Worm (Caenorhabditis elegans) whole organism, L3 larva: ENCODE results near the gene prdh-1.
A peak's percentile ranks its signal among the peaks of the same experiment; 100 is the strongest.

Source experiments
- R02D3.7 ChIP-seq: fragments of 150-350 bp; optimal IDR thresholded peaks from 2 replicates; lab custom pipeline; 2014; ENCODE audit warnings: missing biosample characterization, missing genetic modification characterization
- ZK546.5 ChIP-seq: sonication (generic microtip); optimal IDR thresholded peaks from 2 replicates; lab custom pipeline; 2017; ENCODE audit warnings: missing biosample characterization, missing genetic modification characterization
- aly-2 ChIP-seq: fragments of 150-350 bp; optimal IDR thresholded peaks from 2 replicates; lab custom pipeline; 2014; ENCODE audit warnings: missing biosample characterization, missing genetic modification characterization
- ama-1 ChIP-seq: fragments of 150-350 bp; optimal IDR thresholded peaks from 2 replicates; lab custom pipeline; 2018
- ceh-16 ChIP-seq: sonication (generic microtip); optimal IDR thresholded peaks from 2 replicates; lab custom pipeline; 2017; ENCODE audit warnings: missing biosample characterization, missing genetic modification characterization
- ceh-28 ChIP-seq: fragments of 150-350 bp; optimal IDR thresholded peaks from 2 replicates; lab custom pipeline; 2014; ENCODE audit warnings: missing biosample characterization, missing genetic modification reagents, missing genetic modification characterization
- ceh-82 ChIP-seq: fragments of 150-350 bp; optimal IDR thresholded peaks from 2 replicates; lab custom pipeline; 2014; ENCODE audit warnings: missing biosample characterization, missing genetic modification characterization
- ceh-9 ChIP-seq: sonication (generic microtip); optimal IDR thresholded peaks from 2 replicates; lab custom pipeline; 2018; ENCODE audit warnings: missing biosample characterization, missing genetic modification characterization
- daf-12 ChIP-seq: fragments of 150-350 bp; optimal IDR thresholded peaks from 2 replicates; lab custom pipeline; 2014; ENCODE audit warnings: missing biosample characterization, missing genetic modification reagents, missing genetic modification characterization
- egl-27 ChIP-seq: sonication (generic microtip); optimal IDR thresholded peaks from 4 replicates; lab custom pipeline; 2017; ENCODE audit warnings: missing biosample characterization, missing genetic modification reagents, missing genetic modification characterization
- egl-5 ChIP-seq: fragments of 150-350 bp; optimal IDR thresholded peaks from 2 replicates; lab custom pipeline; 2017; ENCODE audit warnings: missing biosample characterization, missing genetic modification reagents, missing genetic modification characterization, inconsistent platforms
- elt-1 ChIP-seq: fragments of 150-350 bp; optimal IDR thresholded peaks from 2 replicates; lab custom pipeline; 2014; ENCODE audit warnings: missing biosample characterization, missing genetic modification characterization
- elt-2 ChIP-seq: sonication (generic microtip); optimal IDR thresholded peaks from 2 replicates; lab custom pipeline; 2016; ENCODE audit warnings: missing genetic modification reagents, mild to moderate bottlenecking, missing genetic modification characterization, missing compliant biosample characterization
- elt-3 ChIP-seq, 3 experiments: fragments of 150-350 bp in 1 of 3; sonication (generic microtip) in 2 of 3; optimal IDR thresholded peaks; 2 replicates in 2 of 3; 4 replicates in 1 of 3; lab custom pipeline; 2014 to 2017; ENCODE audit warnings: missing biosample characterization in 3 of 3, missing genetic modification characterization in 3 of 3
- eor-1 ChIP-seq, 2 experiments: fragments of 150-350 bp; optimal IDR thresholded peaks; 2 replicates each; lab custom pipeline; 2014 to 2018; ENCODE audit warnings: missing biosample characterization in 2 of 2, missing genetic modification characterization in 2 of 2
- fkh-10 ChIP-seq: sonication (generic microtip); optimal IDR thresholded peaks from 2 replicates; lab custom pipeline; 2017; ENCODE audit warnings: missing biosample characterization, missing genetic modification reagents, missing genetic modification characterization
- fkh-2 ChIP-seq: fragments of 150-350 bp; optimal IDR thresholded peaks from 2 replicates; lab custom pipeline; 2014; ENCODE audit warnings: missing biosample characterization, missing genetic modification reagents, missing genetic modification characterization
- fos-1 ChIP-seq: fragments of 150-350 bp; optimal IDR thresholded peaks from 2 replicates; lab custom pipeline; 2014; ENCODE audit warnings: missing biosample characterization, missing genetic modification characterization
- hmg-11 ChIP-seq: sonication (generic microtip); optimal IDR thresholded peaks from 2 replicates; lab custom pipeline; 2016; ENCODE audit warnings: missing genetic modification characterization, missing compliant biosample characterization
- jun-1 ChIP-seq: fragments of 150-350 bp; optimal IDR thresholded peaks from 2 replicates; lab custom pipeline; 2014; ENCODE audit warnings: missing biosample characterization, missing genetic modification reagents, missing genetic modification characterization
- lin-15B ChIP-seq: fragments of 150-350 bp; optimal IDR thresholded peaks from 2 replicates; lab custom pipeline; 2014; ENCODE audit warnings: missing biosample characterization, missing genetic modification characterization
- lin-39 ChIP-seq: fragments of 150-350 bp; optimal IDR thresholded peaks from 2 replicates; lab custom pipeline; 2018; ENCODE audit warnings: missing biosample characterization, missing genetic modification reagents, missing genetic modification characterization
- lsy-12 ChIP-seq: sonication (generic microtip); optimal IDR thresholded peaks from 2 replicates; lab custom pipeline; 2016; ENCODE audit warnings: mild to moderate bottlenecking, missing genetic modification characterization, missing compliant biosample characterization
- mdl-1 ChIP-seq: fragments of 150-350 bp; optimal IDR thresholded peaks from 2 replicates; lab custom pipeline; 2014; ENCODE audit warnings: missing biosample characterization, missing genetic modification characterization
- mml-1 ChIP-seq: fragments of 150-350 bp; sonication (generic microtip); optimal IDR thresholded peaks from 3 replicates; lab custom pipeline; 2014; ENCODE audit warnings: missing biosample characterization, missing genetic modification characterization
- nfya-1 ChIP-seq: sonication (generic microtip); optimal IDR thresholded peaks from 2 replicates; lab custom pipeline; 2017; ENCODE audit warnings: missing genetic modification characterization, mild to moderate bottlenecking, missing compliant biosample characterization, antibody characterized with exemption, moderate library complexity; ENCODE audit not compliant: insufficient read depth
- nhr-11 ChIP-seq: fragments of 150-350 bp; optimal IDR thresholded peaks from 2 replicates; lab custom pipeline; 2014; ENCODE audit warnings: missing biosample characterization, missing genetic modification characterization
- nhr-12 ChIP-seq: fragments of 150-350 bp; optimal IDR thresholded peaks from 2 replicates; lab custom pipeline; 2014; ENCODE audit warnings: missing biosample characterization, missing genetic modification characterization
- nhr-23 ChIP-seq: fragments of 150-350 bp; optimal IDR thresholded peaks from 2 replicates; lab custom pipeline; 2014; ENCODE audit warnings: missing biosample characterization, missing genetic modification reagents, missing genetic modification characterization
- nhr-237 ChIP-seq: fragments of 150-350 bp; optimal IDR thresholded peaks from 2 replicates; lab custom pipeline; 2014; ENCODE audit warnings: missing biosample characterization, missing genetic modification characterization
- nhr-25 ChIP-seq: sonication (generic microtip); optimal IDR thresholded peaks from 2 replicates; lab custom pipeline; 2017; ENCODE audit warnings: missing biosample characterization, missing genetic modification characterization
- nhr-28 ChIP-seq: fragments of 150-350 bp; optimal IDR thresholded peaks from 2 replicates; lab custom pipeline; 2014; ENCODE audit warnings: missing biosample characterization, missing genetic modification characterization
- nhr-43 ChIP-seq: sonication (generic microtip); optimal IDR thresholded peaks from 2 replicates; lab custom pipeline; 2016; ENCODE audit warnings: mild to moderate bottlenecking, missing genetic modification characterization, missing compliant biosample characterization; ENCODE audit not compliant: poor library complexity, severe bottlenecking
- nhr-67 ChIP-seq: fragments of 150-350 bp; optimal IDR thresholded peaks from 2 replicates; lab custom pipeline; 2014; ENCODE audit warnings: missing biosample characterization, missing genetic modification characterization
- nhr-76 ChIP-seq: fragments of 150-350 bp; sonication (generic microtip); optimal IDR thresholded peaks from 5 replicates; lab custom pipeline; 2014; ENCODE audit warnings: missing biosample characterization, missing genetic modification characterization
- nhr-77 ChIP-seq: fragments of 150-350 bp; optimal IDR thresholded peaks from 2 replicates; lab custom pipeline; 2014; ENCODE audit warnings: missing biosample characterization, missing genetic modification characterization
- pha-4 ChIP-seq: fragments of 150-350 bp; optimal IDR thresholded peaks from 2 replicates; lab custom pipeline; 2014; ENCODE audit warnings: missing biosample characterization, missing genetic modification reagents, missing genetic modification characterization
- pqm-1 ChIP-seq: fragments of 150-350 bp; optimal IDR thresholded peaks from 2 replicates; lab custom pipeline; 2017; ENCODE audit warnings: missing biosample characterization, missing genetic modification characterization, inconsistent platforms
- sea-2 ChIP-seq: fragments of 150-350 bp; sonication (generic microtip); optimal IDR thresholded peaks from 4 replicates; lab custom pipeline; 2014; ENCODE audit warnings: missing biosample characterization, missing genetic modification reagents, missing genetic modification characterization
- skn-1 ChIP-seq: fragments of 150-350 bp; optimal IDR thresholded peaks from 2 replicates; lab custom pipeline; 2014; ENCODE audit warnings: missing biosample characterization, missing genetic modification characterization
- snpc-4 ChIP-seq: fragments of 150-350 bp; optimal IDR thresholded peaks from 2 replicates; lab custom pipeline; 2014; ENCODE audit warnings: missing biosample characterization, missing genetic modification characterization
- tbx-2 ChIP-seq: sonication (generic microtip); optimal IDR thresholded peaks from 2 replicates; lab custom pipeline; 2016; ENCODE audit warnings: mild to moderate bottlenecking, missing genetic modification characterization, missing compliant biosample characterization
- unc-39 ChIP-seq: sonication (generic microtip); optimal IDR thresholded peaks from 4 replicates; lab custom pipeline; 2017; ENCODE audit warnings: missing biosample characterization, missing genetic modification characterization
- unc-62 ChIP-seq: fragments of 150-350 bp; sonication (generic microtip); optimal IDR thresholded peaks from 4 replicates; lab custom pipeline; 2014; ENCODE audit warnings: missing biosample characterization, missing genetic modification reagents, missing genetic modification characterization
- zag-1 ChIP-seq: fragments of 150-350 bp; optimal IDR thresholded peaks from 2 replicates; lab custom pipeline; 2014; ENCODE audit warnings: missing biosample characterization, missing genetic modification characterization
- ztf-11 ChIP-seq: fragments of 150-350 bp; optimal IDR thresholded peaks from 2 replicates; lab custom pipeline; 2014; ENCODE audit warnings: missing biosample characterization, missing genetic modification characterization
- ztf-4 ChIP-seq: fragments of 150-350 bp; optimal IDR thresholded peaks from 2 replicates; lab custom pipeline; 2014; ENCODE audit warnings: missing biosample characterization, missing genetic modification characterization

The prdh-1 gene

ce11 chrIV:13887408-13888163 lies 11.2 kb upstream of the prdh-1 start, which contains the start of gene lin-66:
lin-66 (plus strand) TSS chrIV:13888079.
- TF ChIP-seq elt-1 (tag; lab: Kevin White, UChicago) = no peak
- TF ChIP-seq fos-1 (tag; lab: Kevin White, UChicago) = no peak
- TF ChIP-seq mdl-1 (tag; lab: Kevin White, UChicago) = peak; percentile 68
- peak; percentile 55 for TF ChIP-seq nhr-23
- TF ChIP-seq nhr-25 (tag; lab: Kevin White, UChicago) = peak; percentile 89
- TF ChIP-seq nhr-43 = peak; percentile 75
- no peak for TF ChIP-seq sea-2 (GFP tag; lab: Kevin White, UChicago)
- TF ChIP-seq lsy-12 = peak; percentile 92
- TF ChIP-seq lin-15B (tag; lab: Kevin White, UChicago) = peak; percentile 69
- peak; percentile 75 for TF ChIP-seq ceh-28 (tag; lab: Kevin White, UChicago)
- TF ChIP-seq egl-27 (tag; lab: Kevin White, UChicago) = peak; percentile 62
- peak; percentile 62 for TF ChIP-seq nhr-77 (tag; lab: Kevin White, UChicago)
- no peak for TF ChIP-seq nhr-67
- TF ChIP-seq pqm-1 = no peak
- no peak for TF ChIP-seq elt-3 (tag; optimal IDR thresholded peaks at IDR 0.05; lab: Kevin White, UChicago)
- TF ChIP-seq elt-2 (tag; lab: Kevin White, UChicago) = peak; percentile 86
- TF ChIP-seq ztf-11 = no peak
- TF ChIP-seq ztf-4 (tag; lab: Kevin White, UChicago) = no peak
- TF ChIP-seq nhr-11 (tag; lab: Kevin White, UChicago) = peak; percentile 62
- peak; percentile 43 for TF ChIP-seq fkh-2
- peak; percentile 38 for TF ChIP-seq aly-2 (tag; lab: Kevin White, UChicago)
- TF ChIP-seq R02D3.7 (tag; lab: Kevin White, UChicago) = peak; percentile 46
- no peak for TF ChIP-seq nhr-76
- no peak for TF ChIP-seq nhr-237 (tag; lab: Kevin White, UChicago)
- no peak for TF ChIP-seq ZK546.5
- no peak for TF ChIP-seq fkh-10 (GFP tag; lab: Kevin White, UChicago)
- TF ChIP-seq mml-1 (tag; lab: Kevin White, UChicago) = no peak
- TF ChIP-seq ceh-82 (tag; lab: Kevin White, UChicago) = peak; percentile 2
- TF ChIP-seq nfya-1 (tag; lab: Kevin White, UChicago) = peak; percentile 90
- no peak for TF ChIP-seq nhr-28 (tag; lab: Kevin White, UChicago)
- TF ChIP-seq snpc-4 (tag; lab: Kevin White, UChicago) = peak; percentile 55
- no peak for TF ChIP-seq skn-1 (tag; lab: Kevin White, UChicago)
- peak; percentile 37 for TF ChIP-seq egl-5
- no peak for TF ChIP-seq ceh-9 (tag; lab: Kevin White, UChicago)
- TF ChIP-seq unc-39 (tag; lab: Kevin White, UChicago) = peak; percentile 17
- peak; percentile 66 for TF ChIP-seq tbx-2 (tag; lab: Kevin White, UChicago)
- TF ChIP-seq daf-12 (tag; lab: Kevin White, UChicago) = no peak
- no peak for TF ChIP-seq ceh-16 (tag; lab: Kevin White, UChicago)
- TF ChIP-seq unc-62 (GFP tag; lab: Kevin White, UChicago) = peak; percentile 64
- TF ChIP-seq nhr-12 = no peak
- TF ChIP-seq ama-1 (lab: Kevin White, UChicago) = no peak
- TF ChIP-seq pha-4 (tag; lab: Kevin White, UChicago) = peak; percentile 75
- peak; percentile 90 for TF ChIP-seq jun-1
- TF ChIP-seq zag-1 = peak; percentile 33
- TF ChIP-seq eor-1 (tag; optimal IDR thresholded peaks at IDR 0.05; lab: Kevin White, UChicago) = no peak
- TF ChIP-seq hmg-11 (tag; lab: Kevin White, UChicago) = peak; percentile 99
- peak; percentile 98 for TF ChIP-seq lin-39 (tag; lab: Kevin White, UChicago)
